Worm (Caenorhabditis elegans) whole organism, young adult: Measurements from ENCODE around the gene pygl-1.
A peak's percentile ranks its signal among the peaks of the same experiment; 100 is the strongest.

Source experiments
- B0035.1 ChIP-seq: sonication (generic microtip); optimal IDR thresholded peaks from 2 replicates; lab custom pipeline; 2016; ENCODE audit warnings: missing genetic modification characterization, mild to moderate bottlenecking, missing compliant biosample characterization, missing genotype, missing genetic modification reagents
- B0261.1 ChIP-seq: sonication (generic microtip); optimal IDR thresholded peaks from 2 replicates; lab custom pipeline; 2016; ENCODE audit warnings: mild to moderate bottlenecking, missing genetic modification characterization, moderate library complexity, missing compliant biosample characterization
- C17E4.6 ChIP-seq: fragments of 200-800 bp; sonication (Bioruptor generic); IDR thresholded peaks from 2 replicates; pipeline ENCODE4 v1.3.6; 2022; ENCODE audit warnings: missing genetic modification reagents, missing genetic modification characterization, missing compliant biosample characterization
- D2030.7 ChIP-seq: fragments of 200-800 bp; sonication (Bioruptor generic); IDR thresholded peaks from 2 replicates; pipeline ENCODE4 v1.3.6; 2022; ENCODE audit warnings: missing genetic modification reagents, missing genetic modification characterization, missing compliant biosample characterization
- F22D6.2 ChIP-seq: sonication (generic microtip); optimal IDR thresholded peaks from 2 replicates; lab custom pipeline; 2016; ENCODE audit warnings: mild to moderate bottlenecking, missing genetic modification characterization, missing compliant biosample characterization
- F39B2.1 ChIP-seq: fragments of 200-800 bp; sonication (Bioruptor generic); IDR thresholded peaks from 2 replicates; pipeline ENCODE4 v1.3.6; 2022; ENCODE audit warnings: missing genetic modification reagents, missing genetic modification characterization, missing compliant biosample characterization
- F49E8.2 ChIP-seq: sonication (generic microtip); optimal IDR thresholded peaks from 3 replicates; lab custom pipeline; 2017; ENCODE audit warnings: missing genetic modification characterization, mild to moderate bottlenecking, missing compliant biosample characterization, antibody characterized with exemption, moderate library complexity; ENCODE audit not compliant: insufficient read depth
- F52B5.7 ChIP-seq: sonication (generic microtip); optimal IDR thresholded peaks from 2 replicates; lab custom pipeline; 2016; ENCODE audit warnings: mild to moderate bottlenecking, missing genetic modification characterization, missing compliant biosample characterization
- F55B11.4 ChIP-seq: sonication (generic microtip); optimal IDR thresholded peaks from 2 replicates; lab custom pipeline; 2016; ENCODE audit warnings: missing compliant biosample characterization, missing genetic modification characterization, borderline replicate concordance; ENCODE audit not compliant: insufficient read depth
- F57A8.1 ChIP-seq: fragments of 200-800 bp; sonication (Bioruptor generic); optimal IDR thresholded peaks from 2 replicates; lab custom pipeline; 2018; ENCODE audit warnings: mild to moderate bottlenecking, missing genetic modification characterization, moderate library complexity, missing compliant biosample characterization
- Y67H2A.10 ChIP-seq: fragments of 200-800 bp; sonication (Bioruptor generic); conservative IDR thresholded peaks from 2 replicates; pipeline ENCODE4 v1.3.6; 2022; ENCODE audit warnings: missing genetic modification reagents, missing genetic modification characterization, missing compliant biosample characterization
- ZK185.1 ChIP-seq: sonication (generic microtip); optimal IDR thresholded peaks from 2 replicates; lab custom pipeline; 2016; ENCODE audit warnings: mild to moderate bottlenecking, missing genetic modification characterization, missing compliant biosample characterization; ENCODE audit not compliant: poor library complexity, severe bottlenecking
- ama-1 ChIP-seq, 3 experiments: fragments of 150-350 bp in 1 of 3; sonication (generic microtip) in 2 of 3; optimal IDR thresholded peaks; 2 replicates each; lab custom pipeline; 2014 to 2018; ENCODE audit warnings: missing biosample characterization in 2 of 3, missing genetic modification characterization in 2 of 3, missing genetic modification reagents in 2 of 3
- aptf-3 ChIP-seq: fragments of 200-800 bp; sonication (Bioruptor generic); IDR thresholded peaks from 2 replicates; pipeline ENCODE4 v1.3.6; 2022; ENCODE audit warnings: missing genetic modification characterization, missing compliant biosample characterization
- atf-7 ChIP-seq: sonication (generic microtip); optimal IDR thresholded peaks from 2 replicates; lab custom pipeline; 2017; ENCODE audit warnings: mild to moderate bottlenecking, missing genetic modification characterization, missing compliant biosample characterization
- attf-3 ChIP-seq: fragments of 200-800 bp; sonication (Bioruptor generic); conservative IDR thresholded peaks from 2 replicates; pipeline ENCODE4 v1.3.6; 2022; ENCODE audit warnings: missing genetic modification reagents, missing genetic modification characterization, missing compliant biosample characterization
- attf-6 ChIP-seq: fragments of 200-800 bp; sonication (Bioruptor generic); IDR thresholded peaks from 2 replicates; pipeline ENCODE4 v1.3.6; 2022; ENCODE audit warnings: missing genetic modification reagents, missing genetic modification characterization, missing compliant biosample characterization
- ccch-3 ChIP-seq: fragments of 200-800 bp; sonication (Bioruptor generic); optimal IDR thresholded peaks from 2 replicates; lab custom pipeline; 2018; ENCODE audit warnings: mild to moderate bottlenecking, missing genetic modification characterization, missing compliant biosample characterization
- ceh-58 ChIP-seq: fragments of 200-800 bp; sonication (Bioruptor generic); IDR thresholded peaks from 2 replicates; pipeline ENCODE4 v1.3.6; 2022; ENCODE audit warnings: missing genetic modification characterization, missing compliant biosample characterization
- dpff-1 ChIP-seq: sonication (generic microtip); optimal IDR thresholded peaks from 2 replicates; lab custom pipeline; 2017; ENCODE audit warnings: mild to moderate bottlenecking, missing genetic modification characterization, missing compliant biosample characterization
- egl-18 ChIP-seq: fragments of 200-800 bp; sonication (Bioruptor generic); IDR thresholded peaks from 2 replicates; pipeline ENCODE4 v1.3.6; 2022; ENCODE audit warnings: missing genetic modification reagents, missing genetic modification characterization, missing compliant biosample characterization
- egl-44 ChIP-seq: fragments of 200-800 bp; sonication (Bioruptor generic); IDR thresholded peaks from 2 replicates; pipeline ENCODE4 v1.3.6; 2022; ENCODE audit warnings: missing genetic modification reagents, missing genetic modification characterization, missing compliant biosample characterization
- egrh-3 ChIP-seq: fragments of 200-800 bp; sonication (Bioruptor generic); IDR thresholded peaks from 2 replicates; pipeline ENCODE4 v1.3.6; 2022; ENCODE audit warnings: missing genetic modification reagents, missing genetic modification characterization, missing compliant biosample characterization
- ekl-4 ChIP-seq: fragments of 200-800 bp; sonication (Bioruptor generic); IDR thresholded peaks from 2 replicates; pipeline ENCODE4 v1.3.6; 2022; ENCODE audit warnings: missing genetic modification reagents, missing genetic modification characterization, missing compliant biosample characterization
- ets-4 ChIP-seq: fragments of 200-800 bp; sonication (Bioruptor generic); optimal IDR thresholded peaks from 2 replicates; lab custom pipeline; 2018; ENCODE audit warnings: mild to moderate bottlenecking, missing genetic modification characterization, missing compliant biosample characterization
- hlh-12 ChIP-seq: sonication (generic microtip); optimal IDR thresholded peaks from 2 replicates; lab custom pipeline; 2016; ENCODE audit warnings: missing genetic modification characterization, missing compliant biosample characterization
- hmg-20 ChIP-seq: fragments of 200-800 bp; sonication (Bioruptor generic); IDR thresholded peaks from 2 replicates; pipeline ENCODE4 v1.3.6; 2022; ENCODE audit warnings: missing genetic modification reagents, missing genetic modification characterization, missing compliant biosample characterization
- let-607 ChIP-seq, 2 experiments: fragments of 200-800 bp in 1 of 2; sonication (Bioruptor generic) in 1 of 2; sonication (generic microtip) in 1 of 2; optimal IDR thresholded peaks; 2 replicates each; lab custom pipeline; 2016 to 2018; ENCODE audit warnings: mild to moderate bottlenecking in 2 of 2, missing compliant biosample characterization in 2 of 2, missing genetic modification characterization in 2 of 2, moderate library complexity in 2 of 2, missing genotype in 1 of 2
- lin-35 ChIP-seq, 3 experiments: fragments of 150-350 bp in 2 of 3; sonication (generic microtip) in 1 of 3; optimal IDR thresholded peaks; 2 replicates each; lab custom pipeline; 2014 to 2018; ENCODE audit warnings: missing biosample characterization in 3 of 3, missing genetic modification characterization in 3 of 3, missing genetic modification reagents in 3 of 3
- madf-6 ChIP-seq: fragments of 200-800 bp; sonication (Bioruptor generic); IDR thresholded peaks from 2 replicates; pipeline ENCODE4 v1.3.6; 2022; ENCODE audit warnings: missing genetic modification reagents, missing genetic modification characterization, missing compliant biosample characterization
- mcd-1 ChIP-seq: fragments of 200-800 bp; sonication (Bioruptor generic); IDR thresholded peaks from 2 replicates; pipeline ENCODE4 v1.3.6; 2022; ENCODE audit warnings: missing genetic modification reagents, missing genetic modification characterization, missing compliant biosample characterization
- mes-4 ChIP-seq: sonication (generic microtip); optimal IDR thresholded peaks from 2 replicates; lab custom pipeline; 2016; ENCODE audit warnings: missing genotype, missing genetic modification characterization, missing compliant biosample characterization
- mxl-1 ChIP-seq: sonication (generic microtip); optimal IDR thresholded peaks from 2 replicates; lab custom pipeline; 2016; ENCODE audit warnings: missing genetic modification characterization, missing compliant biosample characterization
- nfya-1 ChIP-seq: sonication (generic microtip); optimal IDR thresholded peaks from 2 replicates; lab custom pipeline; 2017; ENCODE audit warnings: antibody characterized with exemption, missing compliant biosample characterization, missing genetic modification characterization, borderline replicate concordance; ENCODE audit not compliant: insufficient read depth
- nfyb-1 ChIP-seq: fragments of 200-800 bp; sonication (Bioruptor generic); IDR thresholded peaks from 2 replicates; pipeline ENCODE4 v1.3.6; 2022; ENCODE audit warnings: missing genetic modification reagents, missing genetic modification characterization, missing compliant biosample characterization
- pbrm-1 ChIP-seq: fragments of 200-800 bp; sonication (Bioruptor generic); IDR thresholded peaks from 2 replicates; pipeline ENCODE4 v1.3.6; 2022; ENCODE audit warnings: missing genetic modification reagents, missing genetic modification characterization, missing compliant biosample characterization
- rcor-1 ChIP-seq: fragments of 200-800 bp; sonication (Bioruptor generic); IDR thresholded peaks from 2 replicates; pipeline ENCODE4 v1.3.6; 2022; ENCODE audit warnings: missing genetic modification reagents, missing genetic modification characterization, missing compliant biosample characterization
- rec-8 ChIP-seq, 2 experiments: sonication (generic microtip); optimal IDR thresholded peaks; 2 replicates each; lab custom pipeline; 2016; ENCODE audit warnings: mild to moderate bottlenecking in 2 of 2, missing genetic modification characterization in 2 of 2, missing genetic modification reagents in 2 of 2, missing genotype in 2 of 2, missing biosample characterization in 1 of 2, missing compliant biosample characterization in 1 of 2, moderate library complexity in 1 of 2
- sdz-38 ChIP-seq: sonication (generic microtip); optimal IDR thresholded peaks from 2 replicates; lab custom pipeline; 2016; ENCODE audit warnings: missing genotype, missing genetic modification characterization, missing compliant biosample characterization
- snpc-1.1 ChIP-seq: sonication (generic microtip); optimal IDR thresholded peaks from 2 replicates; lab custom pipeline; 2017; ENCODE audit warnings: missing genetic modification characterization, mild to moderate bottlenecking, missing compliant biosample characterization, antibody characterized with exemption, moderate library complexity, missing genotype, missing genetic modification reagents; ENCODE audit not compliant: insufficient read depth
- snpc-3.4 ChIP-seq: sonication (generic microtip); optimal IDR thresholded peaks from 2 replicates; lab custom pipeline; 2017; ENCODE audit warnings: missing genetic modification characterization, mild to moderate bottlenecking, missing compliant biosample characterization, antibody characterized with exemption, moderate library complexity, missing genotype, missing genetic modification reagents
- sptf-2 ChIP-seq: fragments of 200-800 bp; sonication (Bioruptor generic); optimal IDR thresholded peaks from 2 replicates; lab custom pipeline; 2018; ENCODE audit warnings: mild to moderate bottlenecking, missing genetic modification characterization, missing compliant biosample characterization
- tbp1 ChIP-seq: fragments of 200-800 bp; sonication (Bioruptor generic); optimal IDR thresholded peaks from 2 replicates; lab custom pipeline; 2018; ENCODE audit warnings: mild to moderate bottlenecking, missing genetic modification characterization, missing compliant biosample characterization
- tlf-1 ChIP-seq: fragments of 200-800 bp; sonication (Bioruptor generic); optimal IDR thresholded peaks from 2 replicates; lab custom pipeline; 2018; ENCODE audit warnings: mild to moderate bottlenecking, missing genetic modification characterization, missing compliant biosample characterization
- xnd-1 ChIP-seq: sonication (generic microtip); optimal IDR thresholded peaks from 2 replicates; lab custom pipeline; 2016; ENCODE audit warnings: missing genotype, missing genetic modification reagents, missing genetic modification characterization, missing compliant biosample characterization
- ztf-18 ChIP-seq: sonication (generic microtip); optimal IDR thresholded peaks from 2 replicates; lab custom pipeline; 2016; ENCODE audit warnings: missing genotype, mild to moderate bottlenecking, missing genetic modification characterization, missing compliant biosample characterization
- ztf-28 ChIP-seq: fragments of 200-800 bp; sonication (Bioruptor generic); IDR thresholded peaks from 2 replicates; pipeline ENCODE4 v1.3.6; 2022; ENCODE audit warnings: missing genetic modification reagents, missing genetic modification characterization, missing compliant biosample characterization

Gene pygl-1

ce11 chrV:3585011-3585410 is 6.2 kb downstream of the pygl-1 start (continued):
- TF ChIP-seq mxl-1 (tag; lab: Kevin White, UChicago) (peak; percentile 21), D2030.7 (GFP tag; lab: Robert Waterston, UW) (peak; percentile 88), ztf-18 (tag; lab: Kevin White, UChicago) (peak; percentile 5), Y67H2A.10 (GFP tag; lab: Robert Waterston, UW) (no peak), atf-7 (peak; percentile 38), F57A8.1 (no peak), tbp1 (GFP tag; lab: Kevin White, UChicago) (peak; percentile 47), ama-1 (optimal IDR thresholded peaks at IDR 0.05; lab: Kevin White, UChicago) (no peak), ama-1 (GFP tag; optimal IDR thresholded peaks at IDR 0.05; lab: Kevin White, UChicago) (peak; percentile 67 to 71), ekl-4 (GFP tag; lab: Robert Waterston, UW) (peak; percentile 79; the same call in 1 of the 2 replicates), attf-6 (GFP tag; lab: Robert Waterston, UW) (0 out of 2 replicates have a peak, but pooled peaks have one; percentile 61), egl-18 (GFP tag; lab: Robert Waterston, UW) (no peak), mcd-1 (peak; percentile 29; the same call in 1 of the 2 replicates), aptf-3 (GFP tag; lab: Robert Waterston, UW) (peak; percentile 81), pbrm-1 (GFP tag; lab: Robert Waterston, UW) (peak; percentile 51), ets-4 (GFP tag; lab: Kevin White, UChicago) (no peak), rec-8 (tag; optimal IDR thresholded peaks at IDR 0.05; lab: Kevin White, UChicago) (peak in 1 of 2 experiments; percentile 17), madf-6 (GFP tag; lab: Robert Waterston, UW) (peak; percentile 84), B0261.1 (tag; lab: Kevin White, UChicago) (peak; percentile 19), egrh-3 (GFP tag; lab: Robert Waterston, UW) (no peak), lin-35 (GFP tag; optimal IDR thresholded peaks at IDR 0.05; lab: Kevin White, UChicago) (peak in 2 of 3 experiments; percentile 4 to 63), B0035.1 (tag; lab: Kevin White, UChicago) (peak; percentile 14), ceh-58 (GFP tag; lab: Robert Waterston, UW) (no peak), ccch-3 (GFP tag; lab: Kevin White, UChicago) (no peak), F39B2.1 (0 out of 2 replicates have a peak, but pooled peaks have one; percentile 34), let-607 (tag; optimal IDR thresholded peaks at IDR 0.05; lab: Kevin White, UChicago) (peak in 1 of 2 experiments; percentile 7), F52B5.7 (tag; lab: Kevin White, UChicago) (peak; percentile 9), F22D6.2 (no peak), tlf-1 (GFP tag; lab: Kevin White, UChicago) (peak; percentile 73), F55B11.4 (tag; lab: Kevin White, UChicago) (no peak), snpc-1.1 (peak; percentile 80), hmg-20 (GFP tag; lab: Robert Waterston, UW) (0 out of 2 replicates have a peak, but pooled peaks have one; percentile 11), C17E4.6 (GFP tag; lab: Robert Waterston, UW) (peak; percentile 54; the same call in 1 of the 2 replicates), nfya-1 (no peak), ZK185.1 (tag; lab: Kevin White, UChicago) (no peak), attf-3 (GFP tag; lab: Robert Waterston, UW) (peak; percentile 19; the same call in 1 of the 2 replicates), snpc-3.4 (tag; lab: Kevin White, UChicago) (peak; percentile 53), rcor-1 (GFP tag; lab: Robert Waterston, UW) (peak; percentile 68), nfyb-1 (GFP tag; lab: Robert Waterston, UW) (peak; percentile 71), sptf-2 (GFP tag; lab: Kevin White, UChicago) (no peak), F49E8.2 (tag; lab: Kevin White, UChicago) (peak; percentile 77), sdz-38 (tag; lab: Kevin White, UChicago) (no peak), xnd-1 (peak; percentile 48), hlh-12 (tag; lab: Kevin White, UChicago) (no peak), mes-4 (tag; lab: Kevin White, UChicago) (no peak), ztf-28 (GFP tag; lab: Robert Waterston, UW) (no peak), egl-44 (GFP tag; lab: Robert Waterston, UW) (no peak), dpff-1 (no peak)
